Fruit fly (Drosophila melanogaster) whole organism, embryonic: ENCODE measurements around the gene CG9288.
A peak's percentile ranks its signal among the peaks of the same experiment; 100 is the strongest.

ENCODE experiments used
- Adf1 ChIP-seq: fragments of 200-800 bp; sonication (Bioruptor generic); IDR thresholded peaks from 2 replicates; pipeline ENCODE4 v1.3.6; 2022; ENCODE audit warnings: missing biosample characterization, missing genetic modification characterization
- Bteb2 ChIP-seq: fragments of 200-800 bp; sonication (Bioruptor generic); optimal IDR thresholded peaks from 2 replicates; lab custom pipeline; 2016; ENCODE audit warnings: missing biosample characterization, missing genetic modification characterization
- CG10147 ChIP-seq: fragments of 200-800 bp; sonication (Bioruptor generic); optimal IDR thresholded peaks from 2 replicates; lab custom pipeline; 2019; ENCODE audit warnings: missing biosample characterization, mild to moderate bottlenecking, missing genetic modification characterization, moderate library complexity
- CG10431 ChIP-seq: fragments of 200-800 bp; sonication (Bioruptor generic); optimal IDR thresholded peaks from 3 replicates; lab custom pipeline; 2018; ENCODE audit warnings: missing biosample characterization, mild to moderate bottlenecking, missing genetic modification characterization
- CG10462 ChIP-seq: fragments of 200-800 bp; sonication (Bioruptor generic); optimal IDR thresholded peaks from 2 replicates; lab custom pipeline; 2016; ENCODE audit warnings: missing biosample characterization, missing genetic modification characterization
- CG10979 ChIP-seq: fragments of 200-800 bp; sonication (Bioruptor generic); optimal IDR thresholded peaks from 2 replicates; lab custom pipeline; 2018; ENCODE audit warnings: missing biosample characterization, mild to moderate bottlenecking, missing genetic modification characterization, moderate library complexity
- CG11247 ChIP-seq: fragments of 200-800 bp; sonication (Bioruptor generic); IDR thresholded peaks from 2 replicates; pipeline ENCODE4 v1.3.6; 2022; ENCODE audit warnings: missing biosample characterization, missing genetic modification characterization
- CG11504 ChIP-seq: fragments of 200-800 bp; sonication (Bioruptor generic); optimal IDR thresholded peaks from 3 replicates; lab custom pipeline; 2019; ENCODE audit warnings: missing biosample characterization, mild to moderate bottlenecking, missing genetic modification characterization, moderate library complexity
- CG12391 ChIP-seq: fragments of 200-800 bp; sonication (Bioruptor generic); optimal IDR thresholded peaks from 3 replicates; lab custom pipeline; 2018; ENCODE audit warnings: missing biosample characterization, mild to moderate bottlenecking, missing genetic modification characterization, moderate library complexity
- CG13287 ChIP-seq: fragments of 200-800 bp; sonication (Bioruptor generic); IDR thresholded peaks from 2 replicates; pipeline ENCODE4 v1.3.6; 2022; ENCODE audit warnings: missing biosample characterization, missing genetic modification characterization; ENCODE audit not compliant: partially characterized antibody
- CG13424 ChIP-seq: fragments of 200-800 bp; sonication (Bioruptor generic); optimal IDR thresholded peaks from 2 replicates; lab custom pipeline; 2019; ENCODE audit warnings: missing biosample characterization, mild to moderate bottlenecking, missing genetic modification characterization, moderate library complexity
- CG15269 ChIP-seq: fragments of 200-800 bp; sonication (Bioruptor generic); optimal IDR thresholded peaks from 2 replicates; lab custom pipeline; 2018; ENCODE audit warnings: missing biosample characterization, mild to moderate bottlenecking, missing genetic modification characterization, moderate library complexity
- CG16813 ChIP-seq: fragments of 200-800 bp; sonication (Bioruptor generic); IDR thresholded peaks from 3 replicates; pipeline ENCODE4 v1.3.6; 2022; ENCODE audit warnings: missing biosample characterization, missing genetic modification characterization; ENCODE audit not compliant: partially characterized antibody
- CG30403 ChIP-seq: fragments of 200-800 bp; sonication (Bioruptor generic); optimal IDR thresholded peaks from 3 replicates; lab custom pipeline; 2016; ENCODE audit warnings: missing biosample characterization, missing genetic modification characterization
- CG34376 ChIP-seq: fragments of 200-800 bp; sonication (Bioruptor generic); optimal IDR thresholded peaks from 2 replicates; lab custom pipeline; 2018; ENCODE audit warnings: missing biosample characterization, mild to moderate bottlenecking, missing genetic modification characterization
- CG5180 ChIP-seq: fragments of 200-800 bp; sonication (Bioruptor generic); optimal IDR thresholded peaks from 3 replicates; lab custom pipeline; 2017; ENCODE audit warnings: missing biosample characterization, missing genetic modification characterization, mild to moderate bottlenecking, moderate library complexity, missing genetic modification reagents
- CG6854 ChIP-seq: fragments of 200-800 bp; sonication (Bioruptor generic); optimal IDR thresholded peaks from 3 replicates; lab custom pipeline; 2017; ENCODE audit warnings: missing biosample characterization, mild to moderate bottlenecking, missing genetic modification characterization
- CG7271 ChIP-seq: fragments of 200-800 bp; sonication (Bioruptor generic); optimal IDR thresholded peaks from 2 replicates; lab custom pipeline; 2018; ENCODE audit warnings: missing biosample characterization, mild to moderate bottlenecking, missing genetic modification characterization, moderate library complexity
- CG7372 ChIP-seq: fragments of 200-800 bp; sonication (Bioruptor generic); IDR thresholded peaks from 2 replicates; pipeline ENCODE4 v1.3.6; 2022; ENCODE audit warnings: missing biosample characterization, missing genetic modification characterization
- CG7987 ChIP-seq: fragments of 200-800 bp; sonication (Bioruptor generic); optimal IDR thresholded peaks from 2 replicates; lab custom pipeline; 2018; ENCODE audit warnings: missing biosample characterization, mild to moderate bottlenecking, missing genetic modification characterization, moderate library complexity
- CG9727 ChIP-seq: fragments of 200-800 bp; sonication (Bioruptor generic); optimal IDR thresholded peaks from 3 replicates; lab custom pipeline; 2017; ENCODE audit warnings: missing biosample characterization, mild to moderate bottlenecking, missing genetic modification characterization
- CG9797 ChIP-seq: fragments of 200-800 bp; sonication (Bioruptor generic); optimal IDR thresholded peaks from 3 replicates; lab custom pipeline; 2018; ENCODE audit warnings: missing biosample characterization, mild to moderate bottlenecking, missing genetic modification characterization
- CTCF ChIP-seq: fragments of 200-800 bp; sonication (Bioruptor generic); optimal IDR thresholded peaks from 2 replicates; lab custom pipeline; 2017; ENCODE audit warnings: missing biosample characterization, mild to moderate bottlenecking, missing genetic modification characterization, moderate library complexity
- Camta ChIP-seq: fragments of 200-800 bp; sonication (Bioruptor generic); optimal IDR thresholded peaks from 2 replicates; lab custom pipeline; 2016; ENCODE audit warnings: missing biosample characterization, missing genetic modification characterization
- HmgZ ChIP-seq: fragments of 200-800 bp; sonication (Bioruptor generic); optimal IDR thresholded peaks from 2 replicates; lab custom pipeline; 2018; ENCODE audit warnings: missing biosample characterization, mild to moderate bottlenecking, missing genetic modification characterization
- Hmr ChIP-seq: fragments of 200-800 bp; sonication (Bioruptor generic); optimal IDR thresholded peaks from 3 replicates; lab custom pipeline; 2017; ENCODE audit warnings: mild to moderate bottlenecking, missing biosample characterization, missing genetic modification reagents, missing genetic modification characterization
- Hmx ChIP-seq: fragments of 200-800 bp; sonication (Bioruptor generic); optimal IDR thresholded peaks from 2 replicates; lab custom pipeline; 2016; ENCODE audit warnings: missing biosample characterization, missing genetic modification characterization
- Hr3 ChIP-seq: fragments of 200-800 bp; sonication (Bioruptor generic); optimal IDR thresholded peaks from 3 replicates; lab custom pipeline; 2016; ENCODE audit warnings: missing biosample characterization, missing genetic modification characterization
- Lpt ChIP-seq: fragments of >200 bp; optimal IDR thresholded peaks from 2 replicates; lab custom pipeline; 2018; ENCODE audit warnings: missing biosample characterization, missing genetic modification characterization
- NC2β ChIP-seq: fragments of 200-800 bp; sonication (Bioruptor generic); optimal IDR thresholded peaks from 2 replicates; lab custom pipeline; 2016; ENCODE audit warnings: missing biosample characterization, missing genetic modification characterization
- Neu2 ChIP-seq: fragments of 200-800 bp; sonication (Bioruptor generic); optimal IDR thresholded peaks from 3 replicates; lab custom pipeline; 2016; ENCODE audit warnings: missing biosample characterization, missing genetic modification characterization, borderline replicate concordance
- Xrp1 ChIP-seq: fragments of 200-800 bp; sonication (Bioruptor generic); IDR thresholded peaks from 2 replicates; pipeline ENCODE4 v1.3.6; 2022; ENCODE audit warnings: missing biosample characterization, missing genetic modification characterization
- abd-A ChIP-seq: fragments of 200-800 bp; sonication (Bioruptor generic); optimal IDR thresholded peaks from 3 replicates; lab custom pipeline; 2019; ENCODE audit warnings: missing biosample characterization, mild to moderate bottlenecking, missing genetic modification characterization, moderate library complexity
- dati ChIP-seq: fragments of 200-800 bp; sonication (Bioruptor generic); IDR thresholded peaks from 2 replicates; pipeline ENCODE4 v1.3.6; 2022; ENCODE audit warnings: missing biosample characterization, missing genetic modification characterization
- disco-r ChIP-seq: fragments of 200-800 bp; sonication (Bioruptor generic); optimal IDR thresholded peaks from 2 replicates; lab custom pipeline; 2016; ENCODE audit warnings: missing biosample characterization, missing genetic modification characterization
- gce ChIP-seq: fragments of 200-800 bp; sonication (Bioruptor generic); IDR thresholded peaks from 3 replicates; pipeline ENCODE4 v1.3.6; 2022; ENCODE audit warnings: missing biosample characterization, missing genetic modification characterization
- gcm ChIP-seq: fragments of 200-800 bp; sonication (Bioruptor generic); optimal IDR thresholded peaks from 2 replicates; lab custom pipeline; 2019; ENCODE audit warnings: missing biosample characterization, mild to moderate bottlenecking, missing genetic modification characterization, moderate library complexity
- gcm2 ChIP-seq: fragments of 200-800 bp; sonication (Bioruptor generic); optimal IDR thresholded peaks from 2 replicates; lab custom pipeline; 2016; ENCODE audit warnings: missing biosample characterization, missing genetic modification characterization
- gro ChIP-seq: fragments of 200-800 bp; sonication (Bioruptor generic); optimal IDR thresholded peaks from 2 replicates; lab custom pipeline; 2016; ENCODE audit warnings: missing biosample characterization, missing genetic modification characterization
- gsb-n ChIP-seq: fragments of 200-800 bp; sonication (Bioruptor generic); optimal IDR thresholded peaks from 3 replicates; lab custom pipeline; 2018; ENCODE audit warnings: missing biosample characterization, mild to moderate bottlenecking, missing genetic modification characterization
- hth ChIP-seq: fragments of >200 bp; optimal IDR thresholded peaks from 2 replicates; lab custom pipeline; 2017; ENCODE audit warnings: inconsistent platforms
- mirr ChIP-seq: fragments of 200-800 bp; sonication (Bioruptor generic); optimal IDR thresholded peaks from 3 replicates; lab custom pipeline; 2018; ENCODE audit warnings: missing biosample characterization, mild to moderate bottlenecking, missing genetic modification characterization
- nau ChIP-seq: fragments of 200-800 bp; sonication (Bioruptor generic); optimal IDR thresholded peaks from 3 replicates; lab custom pipeline; 2017; ENCODE audit warnings: missing biosample characterization, mild to moderate bottlenecking, missing genetic modification characterization, missing genetic modification reagents
- nom ChIP-seq: fragments of 200-800 bp; sonication (Bioruptor generic); optimal IDR thresholded peaks from 2 replicates; lab custom pipeline; 2017; ENCODE audit warnings: missing biosample characterization, missing genetic modification characterization, mild to moderate bottlenecking, moderate library complexity, missing genetic modification reagents
- org-1 ChIP-seq: fragments of 200-800 bp; sonication (Bioruptor generic); optimal IDR thresholded peaks from 2 replicates; lab custom pipeline; 2017; ENCODE audit warnings: missing biosample characterization, missing genetic modification characterization
- row ChIP-seq: fragments of 200-800 bp; sonication (Bioruptor generic); IDR thresholded peaks from 3 replicates; pipeline ENCODE4 v1.3.6; 2022; ENCODE audit warnings: missing biosample characterization, missing genetic modification characterization
- seq ChIP-seq: fragments of 200-800 bp; sonication (Bioruptor generic); IDR thresholded peaks from 2 replicates; pipeline ENCODE4 v1.3.6; 2022; ENCODE audit warnings: missing biosample characterization, missing genetic modification characterization
- so ChIP-seq: fragments of 200-800 bp; sonication (Bioruptor generic); IDR thresholded peaks from 3 replicates; pipeline ENCODE4 v1.3.6; 2022; ENCODE audit warnings: missing biosample characterization, missing genetic modification characterization
- ssp ChIP-seq: fragments of 200-800 bp; sonication (Bioruptor generic); IDR thresholded peaks from 2 replicates; pipeline ENCODE4 v1.3.6; 2022; ENCODE audit warnings: missing biosample characterization, missing genetic modification characterization
- vvl ChIP-seq: fragments of 200-800 bp; sonication (Bioruptor generic); IDR thresholded peaks from 2 replicates; pipeline ENCODE4 v1.3.6; 2022; ENCODE audit warnings: missing biosample characterization, missing genetic modification characterization
- yki ChIP-seq: fragments of >200 bp; optimal IDR thresholded peaks from 3 replicates; lab custom pipeline; 2018
- zen2 ChIP-seq: fragments of 200-800 bp; sonication (Bioruptor generic); IDR thresholded peaks from 3 replicates; pipeline ENCODE4 v1.3.6; 2022; ENCODE audit warnings: missing biosample characterization, missing genetic modification characterization; ENCODE audit not compliant: partially characterized antibody

Gene CG9288

DNA sequence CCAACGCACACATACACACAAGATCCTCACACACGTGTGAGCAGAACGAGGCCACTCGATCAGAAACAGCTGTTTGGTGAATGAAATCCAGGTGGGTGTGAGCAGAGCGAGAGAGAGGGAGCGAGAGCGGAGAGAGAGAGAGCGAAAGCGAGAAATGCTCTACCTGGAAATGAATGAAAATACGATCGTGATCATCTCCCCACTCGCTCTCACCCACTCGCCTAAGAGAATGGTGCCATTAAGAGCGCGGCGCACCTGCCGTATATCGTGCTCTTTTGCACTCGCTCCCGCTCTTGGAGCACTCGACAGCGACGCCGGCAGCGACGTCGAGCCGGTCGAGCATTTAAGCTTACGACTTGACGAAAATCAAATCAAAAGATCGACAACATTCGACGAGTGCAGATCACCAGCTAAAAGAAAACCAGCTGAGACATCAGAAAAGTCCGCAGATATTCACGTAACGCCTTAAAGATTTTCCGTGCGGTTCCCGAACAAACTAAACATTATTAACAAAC, 33.4 kb downstream of the CG9288 start, which contains the start of the genes tal-1A, tal-2A, tal-3A and tal-AA (continued):
- TF ChIP-seq CG11504 (tag; lab: Kevin White, UChicago) (peak; percentile 4), gro (GFP tag; lab: Kevin White, UChicago) (peak; percentile 3), so (peak; percentile 77; the same call in 2 of the 3 replicates), Xrp1 (GFP tag; lab: Robert Waterston, UW) (peak; percentile 45), Hmx (GFP tag; lab: Kevin White, UChicago) (no peak), Hmr (GFP tag; lab: Kevin White, UChicago) (no peak), Lpt (no peak), hth (lab: Kevin White, UChicago) (no peak), CG9797 (GFP tag; lab: Kevin White, UChicago) (no peak), yki (peak; percentile 99), vvl (GFP tag; lab: Robert Waterston, UW) (peak; percentile 60; the same call in 1 of the 2 replicates), CG13287 (GFP tag; lab: Robert Waterston, UW) (peak; percentile 74), Bteb2 (GFP tag; lab: Kevin White, UChicago) (no peak), gce (peak; percentile 45; the same call in 1 of the 3 replicates), abd-A (tag; lab: Kevin White, UChicago) (peak; percentile 21), CG7271 (tag; lab: Kevin White, UChicago) (no peak), CG30403 (no peak), CG10462 (no peak), CG10431 (GFP tag; lab: Kevin White, UChicago) (peak; percentile 41), CG16813 (GFP tag; lab: Robert Waterston, UW) (no peak), Camta (GFP tag; lab: Kevin White, UChicago) (no peak), CG34376 (peak; percentile 14), HmgZ (tag; lab: Kevin White, UChicago) (no peak), Neu2 (GFP tag; lab: Kevin White, UChicago) (no peak), CG7372 (GFP tag; lab: Robert Waterston, UW) (no peak), nau (GFP tag; lab: Kevin White, UChicago) (peak; percentile 47), row (GFP tag; lab: Robert Waterston, UW) (peak; percentile 15; the same call in 1 of the 3 replicates), CG10147 (no peak), NC2β (no peak), nom (GFP tag; lab: Kevin White, UChicago) (peak; percentile 55), CG15269 (no peak), CG6854 (GFP tag; lab: Kevin White, UChicago) (no peak), CG11247 (GFP tag; lab: Robert Waterston, UW) (no peak), gcm2 (GFP tag; lab: Kevin White, UChicago) (no peak), zen2 (GFP tag; lab: Robert Waterston, UW) (peak; percentile 88), seq (GFP tag; lab: Robert Waterston, UW) (no peak; the same call in 1 of the 2 replicates), CG9727 (no peak), dati (GFP tag; lab: Robert Waterston, UW) (no peak), disco-r (GFP tag; lab: Kevin White, UChicago) (no peak), CG10979 (tag; lab: Kevin White, UChicago) (no peak), CG13424 (no peak), CG5180 (peak; percentile 82), org-1 (no peak), gsb-n (peak; percentile 26), CG12391 (tag; lab: Kevin White, UChicago) (no peak), CTCF (GFP tag; lab: Kevin White, UChicago) (no peak), Adf1 (GFP tag; lab: Robert Waterston, UW) (peak; percentile 90), ssp (no peak), gcm (GFP tag; lab: Kevin White, UChicago) (peak; percentile 7), mirr (GFP tag; lab: Kevin White, UChicago) (peak; percentile 47), Hr3 (GFP tag; lab: Kevin White, UChicago) (no peak), CG7987 (GFP tag; lab: Kevin White, UChicago) (no peak)
